Worm (Caenorhabditis elegans) whole organism, mixed stage, embryonic: ENCODE data around the gene F10B5.3.

Experiments
- M03D4.4 ChIP-seq: sonication (generic microtip); optimal IDR thresholded peaks from 2 replicates; lab custom pipeline; 2017; ENCODE audit warnings: mild to moderate bottlenecking, missing genetic modification characterization, missing compliant biosample characterization
- bed-3 ChIP-seq: fragments of 200-800 bp; sonication (Bioruptor generic); optimal IDR thresholded peaks from 3 replicates; lab custom pipeline; 2018; ENCODE audit warnings: mild to moderate bottlenecking, missing genetic modification characterization, moderate library complexity, missing compliant biosample characterization
- blmp-1 ChIP-seq: fragments of 150-350 bp; optimal IDR thresholded peaks from 2 replicates; lab custom pipeline; 2014; ENCODE audit warnings: missing biosample characterization, missing genetic modification characterization
- ceh-39 ChIP-seq: fragments of 150-350 bp; optimal IDR thresholded peaks from 2 replicates; lab custom pipeline; 2014; ENCODE audit warnings: missing biosample characterization, missing genetic modification characterization
- ceh-43 ChIP-seq: fragments of 200-800 bp; sonication (Bioruptor generic); optimal IDR thresholded peaks from 2 replicates; lab custom pipeline; 2018; ENCODE audit warnings: mild to moderate bottlenecking, missing genetic modification characterization, moderate library complexity, missing compliant biosample characterization
- ceh-83 ChIP-seq: fragments of 200-800 bp; sonication (Bioruptor generic); optimal IDR thresholded peaks from 2 replicates; lab custom pipeline; 2018; ENCODE audit warnings: mild to moderate bottlenecking, missing genetic modification characterization, missing compliant biosample characterization
- ces-1 ChIP-seq: fragments of 150-350 bp; optimal IDR thresholded peaks from 2 replicates; lab custom pipeline; 2014; ENCODE audit warnings: missing biosample characterization, missing genetic modification reagents, missing genetic modification characterization
- cnd-1 ChIP-seq: fragments of 200-800 bp; sonication (Bioruptor generic); optimal IDR thresholded peaks from 2 replicates; lab custom pipeline; 2018; ENCODE audit warnings: mild to moderate bottlenecking, missing genetic modification characterization, missing compliant biosample characterization
- drap-1 ChIP-seq: fragments of 200-800 bp; sonication (Bioruptor generic); optimal IDR thresholded peaks from 3 replicates; lab custom pipeline; 2018; ENCODE audit warnings: mild to moderate bottlenecking, missing genetic modification characterization, missing compliant biosample characterization
- elt-1 ChIP-seq: sonication (generic microtip); optimal IDR thresholded peaks from 2 replicates; lab custom pipeline; 2017; ENCODE audit warnings: missing genetic modification characterization, mild to moderate bottlenecking, missing compliant biosample characterization, antibody characterized with exemption, moderate library complexity, borderline replicate concordance; ENCODE audit not compliant: insufficient read depth
- flh-1 ChIP-seq: fragments of 200-800 bp; sonication (Bioruptor generic); optimal IDR thresholded peaks from 2 replicates; lab custom pipeline; 2018; ENCODE audit warnings: mild to moderate bottlenecking, missing genetic modification characterization, moderate library complexity, missing compliant biosample characterization
- ham-2 ChIP-seq: fragments of 200-800 bp; sonication (Bioruptor generic); optimal IDR thresholded peaks from 2 replicates; lab custom pipeline; 2018; ENCODE audit warnings: mild to moderate bottlenecking, missing genetic modification characterization, missing compliant biosample characterization
- hlh-1 ChIP-seq: fragments of 150-350 bp; optimal IDR thresholded peaks from 2 replicates; lab custom pipeline; 2014; ENCODE audit warnings: missing biosample characterization, missing genetic modification reagents, missing genetic modification characterization
- lin-13 ChIP-seq: fragments of 150-350 bp; optimal IDR thresholded peaks from 2 replicates; lab custom pipeline; 2014; ENCODE audit warnings: missing biosample characterization, missing genetic modification characterization
- lin-32 ChIP-seq: fragments of 200-800 bp; sonication (Bioruptor generic); optimal IDR thresholded peaks from 2 replicates; lab custom pipeline; 2018; ENCODE audit warnings: mild to moderate bottlenecking, missing genetic modification characterization, missing compliant biosample characterization
- lsy-2 ChIP-seq: fragments of 150-350 bp; optimal IDR thresholded peaks from 2 replicates; lab custom pipeline; 2014; ENCODE audit warnings: missing biosample characterization, missing genetic modification characterization
- mep-1 ChIP-seq: fragments of 150-350 bp; optimal IDR thresholded peaks from 2 replicates; lab custom pipeline; 2017; ENCODE audit warnings: missing biosample characterization, missing genetic modification reagents, missing genetic modification characterization, inconsistent platforms
- mls-2 ChIP-seq: sonication (generic microtip); optimal IDR thresholded peaks from 2 replicates; lab custom pipeline; 2016; ENCODE audit warnings: mild to moderate bottlenecking, missing genetic modification characterization, moderate library complexity, missing compliant biosample characterization
- nhr-12 ChIP-seq: fragments of 150-350 bp; optimal IDR thresholded peaks from 2 replicates; lab custom pipeline; 2014; ENCODE audit warnings: missing biosample characterization, missing genetic modification characterization
- nhr-2 ChIP-seq: fragments of 150-350 bp; optimal IDR thresholded peaks from 2 replicates; lab custom pipeline; 2014; ENCODE audit warnings: missing biosample characterization, missing genetic modification characterization
- nhr-237 ChIP-seq: fragments of 150-350 bp; optimal IDR thresholded peaks from 2 replicates; lab custom pipeline; 2014; ENCODE audit warnings: missing biosample characterization, missing genetic modification characterization
- nhr-76 ChIP-seq: sonication (generic microtip); optimal IDR thresholded peaks from 2 replicates; lab custom pipeline; 2017; ENCODE audit warnings: missing biosample characterization, missing genetic modification characterization
- pha-4 ChIP-seq: fragments of 150-350 bp; optimal IDR thresholded peaks from 2 replicates; lab custom pipeline; 2018; ENCODE audit warnings: missing biosample characterization, missing genetic modification reagents, missing genetic modification characterization
- sem-2 ChIP-seq: fragments of 200-800 bp; sonication (Bioruptor generic); optimal IDR thresholded peaks from 2 replicates; lab custom pipeline; 2018; ENCODE audit warnings: mild to moderate bottlenecking, missing genetic modification characterization, missing compliant biosample characterization
- snpc-4 ChIP-seq: fragments of 150-350 bp; optimal IDR thresholded peaks from 2 replicates; lab custom pipeline; 2014; ENCODE audit warnings: missing biosample characterization, missing genetic modification characterization
- sptf-1 ChIP-seq: sonication (generic microtip); optimal IDR thresholded peaks from 2 replicates; lab custom pipeline; 2017; ENCODE audit warnings: mild to moderate bottlenecking, missing genetic modification characterization, moderate library complexity, missing compliant biosample characterization
- tbx-8 ChIP-seq: fragments of 200-800 bp; sonication (Bioruptor generic); optimal IDR thresholded peaks from 2 replicates; lab custom pipeline; 2018; ENCODE audit warnings: mild to moderate bottlenecking, missing genetic modification characterization, moderate library complexity, missing compliant biosample characterization
- unc-120 ChIP-seq: sonication (generic microtip); optimal IDR thresholded peaks from 2 replicates; lab custom pipeline; 2017; ENCODE audit warnings: missing genetic modification characterization, missing compliant biosample characterization; ENCODE audit not compliant: poor library complexity, severe bottlenecking
- unc-39 ChIP-seq: fragments of 150-350 bp; optimal IDR thresholded peaks from 2 replicates; lab custom pipeline; 2014; ENCODE audit warnings: missing biosample characterization, missing genetic modification characterization
- unc-62 ChIP-seq: fragments of 150-350 bp; optimal IDR thresholded peaks from 2 replicates; lab custom pipeline; 2014; ENCODE audit warnings: missing biosample characterization, missing genetic modification reagents, missing genetic modification characterization
- zip-8 ChIP-seq: fragments of 150-350 bp; optimal IDR thresholded peaks from 2 replicates; lab custom pipeline; 2014; ENCODE audit warnings: missing biosample characterization, missing genetic modification characterization
- ztf-11 ChIP-seq: fragments of 150-350 bp; optimal IDR thresholded peaks from 2 replicates; lab custom pipeline; 2014; ENCODE audit warnings: missing biosample characterization, missing genetic modification characterization

Gene F10B5.3

ce11 chrII:8177095-8177494 is 27.3 kb upstream of the F10B5.3 start, which contains the start of gene acr-14:
TSS of gene acr-14 (minus strand) at chrII:8177195.
- no peak for TF ChIP-seq flh-1 (GFP tag; lab: Kevin White, UChicago)
- TF ChIP-seq ceh-43 (GFP tag; lab: Kevin White, UChicago), result no peak
- TF ChIP-seq lin-32, result no peak
- no peak for TF ChIP-seq drap-1 (GFP tag; lab: Kevin White, UChicago)
- no peak for TF ChIP-seq M03D4.4 (tag; lab: Kevin White, UChicago)
- no peak for TF ChIP-seq hlh-1 (tag; lab: Kevin White, UChicago)
- TF ChIP-seq, all 35 proteins: peak for 0

ce11 chrII:8174148-8174547 is 24.3 kb upstream of the F10B5.3 start:
- TF ChIP-seq ces-1 (no peak), ceh-43 (GFP tag; lab: Kevin White, UChicago) (no peak), sptf-1 (no peak), nhr-76 (no peak), lin-32 (no peak), unc-62 (GFP tag; lab: Kevin White, UChicago) (no peak), lsy-2 (tag; lab: Kevin White, UChicago) (no peak), pha-4 (no peak), unc-120 (no peak), bed-3 (GFP tag; lab: Kevin White, UChicago) (no peak), nhr-12 (no peak), elt-1 (tag; lab: Kevin White, UChicago) (no peak), blmp-1 (no peak), hlh-1 (tag; lab: Kevin White, UChicago) (no peak), mls-2 (tag; lab: Kevin White, UChicago) (no peak), nhr-237 (tag; lab: Kevin White, UChicago) (no peak), cnd-1 (tag; lab: Kevin White, UChicago) (no peak), zip-8 (tag; lab: Kevin White, UChicago) (no peak)

DNA sequence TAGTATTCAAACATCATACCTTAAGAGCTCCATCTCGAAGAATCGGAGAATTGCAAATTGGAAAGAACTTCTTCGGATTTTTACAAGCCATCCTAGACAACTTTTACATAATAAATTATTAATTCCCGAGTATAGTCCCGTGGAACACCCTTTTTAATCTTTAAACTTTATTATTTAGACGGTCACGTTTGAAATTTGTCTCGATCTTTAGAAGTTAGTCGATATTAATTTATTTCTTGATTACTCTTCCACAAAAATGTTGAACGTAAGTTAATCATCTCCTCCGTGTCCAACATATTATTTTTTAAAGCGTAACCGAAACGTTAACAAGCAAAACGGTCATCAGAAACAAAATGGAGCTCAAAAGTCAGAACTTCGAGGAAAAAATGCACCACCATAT is 23.6 kb upstream of the F10B5.3 start, which contains the start of the genes decr-1.3 and T05C12.1:
TSS of gene decr-1.3 (minus strand) at position 101 of the 400 bp plus-strand sequence.
TSS of gene T05C12.1 (plus strand) at position 232 of the 400 bp plus-strand sequence.
- TF ChIP-seq ceh-39 (tag; lab: Kevin White, UChicago) (no peak), flh-1 (GFP tag; lab: Kevin White, UChicago) (no peak), pha-4 (no peak), ztf-11 (tag; lab: Kevin White, UChicago) (no peak), drap-1 (GFP tag; lab: Kevin White, UChicago) (no peak), lsy-2 (tag; lab: Kevin White, UChicago) (no peak), snpc-4 (tag; lab: Kevin White, UChicago) (no peak), nhr-76 (no peak), lin-13 (tag; lab: Kevin White, UChicago) (no peak), nhr-2 (no peak), unc-39 (no peak), sptf-1 (no peak), lin-32 (no peak), ces-1 (no peak), hlh-1 (tag; lab: Kevin White, UChicago) (no peak), mep-1 (tag; lab: Kevin White, UChicago) (no peak), nhr-237 (tag; lab: Kevin White, UChicago) (no peak), zip-8 (tag; lab: Kevin White, UChicago) (no peak), mls-2 (tag; lab: Kevin White, UChicago) (no peak), nhr-12 (no peak)

DNA sequence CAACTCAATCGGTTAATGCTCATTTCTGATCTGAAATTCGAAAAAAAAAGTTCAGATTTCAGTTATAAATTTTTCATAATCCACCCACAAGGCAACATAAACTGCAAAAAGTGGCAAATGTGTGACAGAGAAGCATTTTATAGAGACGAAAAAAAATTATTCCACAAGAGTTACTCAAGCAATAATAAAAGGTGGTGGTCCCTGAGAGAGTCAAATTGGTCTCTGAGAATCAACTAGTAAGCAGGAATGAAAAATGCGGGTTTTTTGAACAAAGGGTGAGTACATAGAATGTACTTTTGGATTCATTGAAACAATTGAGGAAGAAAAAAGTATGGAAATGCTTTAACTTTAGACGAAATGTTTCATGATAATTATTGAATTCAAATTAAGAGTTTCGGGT is 20.5 kb upstream of the F10B5.3 start, which contains the start of gene T05C12.11:
TSS of gene T05C12.11 (minus strand) at position 101 of the 400 bp plus-strand sequence.
- TF ChIP-seq sem-2 (no peak), unc-39 (no peak), nhr-76 (no peak), tbx-8 (GFP tag; lab: Kevin White, UChicago) (no peak), ham-2 (GFP tag; lab: Kevin White, UChicago) (no peak), elt-1 (tag; lab: Kevin White, UChicago) (no peak), unc-120 (no peak), ceh-39 (tag; lab: Kevin White, UChicago) (no peak), ces-1 (no peak), flh-1 (GFP tag; lab: Kevin White, UChicago) (no peak), snpc-4 (tag; lab: Kevin White, UChicago) (no peak)

- TF ChIP-seq nhr-12, result no peak
- no peak for TF ChIP-seq bed-3 (GFP tag; lab: Kevin White, UChicago)
- no peak for TF ChIP-seq sem-2
- TF ChIP-seq drap-1 (GFP tag; lab: Kevin White, UChicago), result no peak
- TF ChIP-seq pha-4, result no peak
- TF ChIP-seq lin-13 (tag; lab: Kevin White, UChicago), result no peak
- no peak for TF ChIP-seq M03D4.4 (tag; lab: Kevin White, UChicago)
- no peak for TF ChIP-seq ceh-39 (tag; lab: Kevin White, UChicago)
- TF ChIP-seq ceh-83 (GFP tag; lab: Kevin White, UChicago), result no peak
Measured at ce11 chrII:8169283-8169682, 19.5 kb upstream of the F10B5.3 start, which contains the start of gene T05C12.15. TSS of gene T05C12.15 (plus strand) at chrII:8169583.
